Fruit fly (Drosophila melanogaster) ovary, adult (tissue): Measurements from ENCODE around the gene chrb.

Source experiments
- CG17801 ChIP-seq: fragments of 200-800 bp; optimal IDR thresholded peaks from 2 replicates; lab custom pipeline; 2019; ENCODE audit warnings: missing biosample characterization, mild to moderate bottlenecking, missing genetic modification characterization, moderate library complexity; ENCODE audit not compliant: partially characterized antibody

The chrb gene

DNA sequence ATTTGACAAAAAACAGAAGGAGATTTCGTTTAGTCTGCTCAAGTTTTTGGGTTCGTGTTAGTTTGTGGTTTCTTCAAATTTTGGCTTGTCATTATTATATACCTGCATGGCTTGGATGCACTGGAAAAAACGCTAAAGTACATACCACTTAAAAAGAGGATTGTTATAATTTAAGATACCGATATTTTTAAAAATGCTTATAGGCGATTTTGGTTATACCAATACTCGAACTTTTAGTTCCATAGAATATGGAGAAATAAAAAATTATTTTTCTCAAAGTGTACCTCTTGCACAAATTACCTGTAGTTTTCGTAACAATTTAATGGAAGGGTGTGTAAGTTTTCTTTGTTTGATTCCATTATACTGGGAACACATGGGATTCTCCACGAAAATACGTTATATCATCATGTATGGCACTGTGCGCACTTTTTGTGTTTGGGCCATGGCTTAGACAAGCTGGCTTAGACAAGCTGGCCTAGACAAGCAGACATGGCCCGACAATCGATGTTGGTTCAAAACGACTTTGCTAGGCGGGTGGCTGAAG lies 21.9 kb upstream of the chrb start, which contains the start of gene Fum3:
Fum3 (minus strand) TSS at position 494 of the 544 bp plus-strand sequence.
- TF ChIP-seq CG17801 (GFP tag; lab: Kevin White, UChicago) = no peak

DNA sequence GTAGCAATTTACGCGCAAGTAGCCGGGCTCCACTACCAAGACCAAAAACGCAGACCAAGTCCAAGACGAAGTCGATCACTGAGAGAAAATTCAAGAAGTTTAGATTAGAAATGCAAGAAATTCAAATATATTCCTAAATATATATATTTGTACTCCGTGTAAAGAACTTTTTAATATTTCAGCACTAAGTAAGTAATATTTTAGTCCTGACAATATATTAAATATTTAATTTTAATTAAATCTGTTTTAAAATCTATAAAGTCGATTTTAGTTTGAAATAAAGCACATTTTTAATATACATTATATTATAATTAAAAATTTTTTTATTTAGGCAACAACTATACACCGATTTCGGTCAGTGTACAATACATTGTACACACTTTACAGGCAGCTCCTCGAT lies 20.4 kb upstream of the chrb start:
- no peak for TF ChIP-seq CG17801 (GFP tag; lab: Kevin White, UChicago)

DNA sequence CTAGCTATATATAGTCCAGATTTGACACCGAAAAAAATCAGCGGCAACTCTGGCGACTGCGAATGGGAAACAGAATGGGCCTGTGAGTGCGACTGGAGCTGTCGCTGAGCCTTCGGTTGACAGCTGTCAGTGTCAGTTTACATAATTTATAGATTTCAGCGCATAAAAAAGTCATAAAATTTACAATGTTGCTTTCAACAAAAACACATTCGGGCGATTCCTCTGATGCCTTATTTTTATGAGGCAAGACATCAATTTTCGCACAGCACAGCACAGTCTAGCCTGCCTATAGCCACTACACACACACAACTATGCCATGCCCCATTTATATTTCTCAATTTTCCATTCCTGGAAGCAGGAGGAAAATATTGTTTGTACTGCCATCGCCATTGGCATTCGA lies 15.0 kb upstream of the chrb start:
- no peak for TF ChIP-seq CG17801 (GFP tag; lab: Kevin White, UChicago)

DNA sequence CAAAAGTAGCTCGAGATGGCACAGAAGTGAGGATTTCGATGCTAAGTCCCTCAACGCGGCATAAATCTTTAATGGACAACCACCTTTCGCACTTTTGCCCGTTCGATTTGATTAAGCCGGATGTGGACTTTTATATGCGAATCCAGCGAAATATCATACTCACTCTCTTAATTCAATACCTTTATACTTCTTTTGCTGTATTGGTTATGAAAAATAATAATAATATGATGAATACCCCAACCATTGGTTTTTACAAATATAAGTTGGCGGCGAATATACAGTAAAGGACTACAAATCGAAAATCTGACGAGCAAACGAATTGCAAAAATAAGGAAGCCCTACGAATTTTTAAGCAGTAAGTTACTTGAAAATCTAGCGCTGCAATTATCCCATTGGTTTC lies 14.4 kb upstream of the chrb start, which contains the start of gene Vha16-3:
Vha16-3 (plus strand) TSS at position 301 of the 400 bp plus-strand sequence.
- TF ChIP-seq CG17801 (GFP tag; lab: Kevin White, UChicago) = no peak

DNA sequence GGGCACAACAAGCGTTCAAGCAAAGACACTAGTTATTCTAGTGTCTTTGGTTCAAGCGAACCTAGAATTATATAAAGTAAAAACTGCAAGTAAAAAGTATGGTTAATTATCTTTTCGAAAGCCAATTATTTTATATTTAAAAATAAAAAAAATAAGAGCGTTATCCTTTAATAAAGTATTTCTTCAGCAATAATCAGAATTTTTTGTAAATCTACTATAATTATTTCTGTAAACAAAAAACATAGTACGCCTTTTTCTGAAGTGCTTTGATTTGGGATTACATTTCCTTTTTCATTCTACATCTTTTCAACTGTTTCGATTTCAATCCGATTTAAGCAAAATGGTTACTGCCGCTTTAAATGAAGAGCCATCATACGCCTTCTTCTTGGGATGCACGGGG lies 12.7 kb upstream of the chrb start, which contains the start of gene Vha16-2:
Vha16-2 (plus strand) TSS at position 301 of the 400 bp plus-strand sequence.
- no peak for TF ChIP-seq CG17801 (GFP tag; lab: Kevin White, UChicago)

DNA sequence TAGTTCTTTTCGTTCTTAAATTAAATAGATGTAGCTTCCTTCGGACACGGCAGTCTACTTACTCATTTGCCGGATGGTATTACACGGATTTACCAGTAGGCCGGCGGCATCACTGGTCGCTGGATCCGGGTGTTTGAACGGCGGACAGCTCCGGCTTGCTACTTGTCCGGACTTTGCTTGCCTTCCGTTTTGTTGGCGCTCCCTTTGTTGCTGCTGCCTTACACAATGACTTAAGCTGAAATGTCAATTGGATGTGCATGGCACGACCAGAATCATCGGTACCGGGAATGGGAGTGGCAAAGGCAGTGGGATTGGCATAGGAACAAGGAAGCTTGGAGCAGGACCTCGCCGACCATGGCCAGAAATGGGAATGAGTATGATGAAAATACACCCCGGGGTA lies 7.0 kb upstream of the chrb start:
- no peak for TF ChIP-seq CG17801 (GFP tag; lab: Kevin White, UChicago)

DNA sequence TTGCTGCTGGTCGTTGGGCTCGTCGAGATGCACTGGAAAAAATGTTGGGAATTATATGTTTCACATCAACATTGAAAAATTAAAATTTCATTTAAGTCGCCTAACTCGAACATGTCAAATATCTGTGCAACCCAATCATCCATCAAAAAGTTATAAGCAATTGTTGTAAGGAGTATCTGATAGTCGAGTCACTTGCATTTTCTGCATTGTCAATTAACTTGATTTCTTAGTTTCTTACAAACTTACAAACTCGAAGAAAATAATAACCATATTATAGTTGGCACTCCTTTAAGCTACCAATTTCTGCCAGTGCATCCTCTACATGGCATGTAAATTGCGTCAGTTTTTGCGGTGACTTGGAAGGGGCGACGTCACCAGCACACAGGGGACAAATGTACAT lies 4.2 kb upstream of the chrb start:
- TF ChIP-seq CG17801 (GFP tag; lab: Kevin White, UChicago) = no peak

DNA sequence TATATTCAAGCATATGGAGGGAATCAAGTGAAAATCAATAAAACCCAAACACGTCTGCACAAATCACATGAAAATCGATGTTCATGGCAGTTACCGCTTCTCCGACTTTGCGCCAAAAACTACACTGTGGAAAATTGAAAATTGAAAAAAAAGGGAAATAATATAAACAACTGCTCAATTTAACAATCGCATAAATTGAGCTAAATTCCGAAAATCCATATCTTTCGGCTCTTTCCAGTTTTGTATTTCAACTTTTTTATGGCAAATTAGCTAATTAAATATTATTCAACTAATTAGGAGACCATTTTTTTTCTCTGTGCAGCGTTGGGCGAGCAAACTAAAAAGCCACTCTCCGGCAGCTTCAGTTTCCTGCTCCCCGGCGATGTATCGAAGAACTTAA lies 2.9 kb upstream of the chrb start:
- TF ChIP-seq CG17801 (GFP tag; lab: Kevin White, UChicago) = no peak

DNA sequence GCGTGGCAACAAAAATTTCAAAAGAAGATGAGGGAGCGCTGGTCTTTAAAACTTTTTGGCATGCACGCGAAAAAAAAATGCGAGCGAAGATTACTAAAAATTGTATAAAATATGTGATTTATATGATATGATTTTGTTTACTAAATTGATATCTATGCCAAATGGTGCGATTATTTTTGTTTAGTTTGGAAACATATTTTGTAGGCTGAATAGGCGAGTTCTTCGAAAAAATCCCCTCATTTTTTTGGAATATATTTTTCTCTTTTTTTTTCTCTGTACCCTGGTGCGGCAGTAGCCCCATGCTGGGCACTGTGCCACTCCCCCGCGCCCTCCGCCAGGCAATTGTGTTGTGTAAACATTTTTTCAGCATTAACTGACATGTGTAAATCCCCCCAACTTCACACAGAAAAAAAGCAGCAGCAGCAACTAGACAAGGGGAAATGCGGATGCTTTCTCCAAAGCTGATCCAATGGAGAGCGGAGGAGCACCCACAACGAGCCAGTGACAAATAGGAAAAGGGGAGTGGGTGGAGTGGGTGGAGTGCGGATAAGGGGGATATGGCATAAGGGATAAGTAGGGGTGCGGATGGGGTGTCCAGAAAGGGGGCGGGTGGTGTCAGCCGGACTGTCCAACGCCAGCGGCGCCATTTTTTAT lies 1.3 kb upstream of the chrb start:
- TF ChIP-seq CG17801 (GFP tag; lab: Kevin White, UChicago) = no peak

DNA sequence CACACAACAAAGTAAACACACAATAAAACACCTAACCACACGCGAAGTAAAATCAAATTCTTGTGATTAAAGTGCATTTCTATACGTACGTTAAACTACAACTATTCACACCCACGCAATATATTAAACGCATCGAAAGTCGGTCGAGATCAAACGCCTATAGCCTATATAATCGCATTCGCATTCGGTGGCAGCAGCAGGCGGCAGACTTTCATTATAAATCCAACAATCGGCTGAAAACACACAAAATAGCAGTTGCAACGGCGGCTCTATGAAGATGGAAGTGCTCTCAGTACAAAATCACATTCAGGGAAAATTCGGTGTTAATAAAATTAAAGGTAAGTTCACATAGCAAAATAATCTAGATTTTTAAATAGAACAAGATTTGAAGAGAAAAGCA lies 914 bp downstream of the chrb start:
- TF ChIP-seq CG17801 (GFP tag; lab: Kevin White, UChicago) = no peak

DNA sequence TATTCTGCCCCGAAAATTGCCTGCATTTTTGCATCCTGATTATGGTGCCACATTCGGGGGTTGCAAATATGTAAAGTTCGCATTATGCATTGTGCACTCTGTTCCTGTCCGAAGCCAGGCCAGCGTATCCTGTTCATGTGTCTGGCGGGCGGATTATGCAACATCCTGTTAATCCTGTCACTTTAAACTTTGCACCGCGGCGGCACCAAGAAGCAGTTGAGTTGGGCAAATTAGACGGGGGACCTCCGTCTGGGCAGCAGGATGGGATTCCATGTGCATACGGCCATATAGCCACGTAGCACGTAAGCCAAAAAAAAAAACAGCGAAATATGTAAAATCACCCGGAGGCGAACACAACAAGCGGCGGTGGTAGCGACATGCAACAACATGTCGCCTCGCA lies 2.1 kb downstream of the chrb start:
- no peak for TF ChIP-seq CG17801 (GFP tag; lab: Kevin White, UChicago)

DNA sequence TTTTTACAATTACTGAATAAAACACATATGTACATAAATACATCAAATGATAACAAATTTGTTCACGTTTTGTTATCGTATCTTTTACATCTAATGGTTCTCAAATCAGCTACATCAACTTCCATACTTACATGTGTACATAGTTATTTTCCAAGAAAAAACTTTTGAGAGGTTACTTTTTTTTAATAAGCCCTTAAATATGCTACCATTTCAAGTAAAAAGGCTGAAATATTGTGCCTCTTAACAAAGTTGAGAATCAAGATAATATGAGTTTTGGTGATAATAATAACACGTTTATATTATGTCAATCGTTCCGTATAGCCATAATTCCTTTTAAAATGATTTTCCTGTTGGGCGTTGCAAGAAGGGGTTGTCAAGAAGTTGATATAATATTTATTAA lies 3.2 kb downstream of the chrb start:
- no peak for TF ChIP-seq CG17801 (GFP tag; lab: Kevin White, UChicago)

DNA sequence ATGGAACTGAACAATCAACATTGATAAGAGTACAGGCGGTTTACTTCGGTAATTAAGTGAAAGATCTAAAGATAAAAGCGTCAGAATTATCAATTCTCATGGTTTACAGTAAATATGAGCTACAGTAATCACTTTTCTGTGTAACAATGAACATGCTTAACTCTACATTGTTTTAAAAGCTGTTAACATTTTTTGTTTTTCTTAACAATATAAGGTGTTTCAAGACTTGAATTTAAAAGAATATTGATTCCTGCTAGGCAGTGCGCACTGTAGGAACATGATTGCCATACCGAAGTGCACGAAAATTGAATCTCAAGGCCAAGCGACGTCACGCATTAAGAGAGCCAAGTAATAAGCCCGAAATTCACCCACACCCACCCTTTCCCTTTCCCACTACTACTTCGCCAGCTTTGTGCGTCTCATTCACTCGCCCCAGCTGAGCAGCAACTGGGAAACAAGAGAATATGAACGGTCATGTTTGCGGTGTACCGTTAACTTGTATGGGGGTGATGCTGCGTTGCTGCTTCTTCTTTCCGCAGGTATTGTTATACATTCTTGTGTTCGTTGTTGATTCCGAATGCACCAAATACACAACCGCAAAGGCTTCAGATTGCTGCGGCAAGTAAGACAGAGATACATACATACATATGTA lies 4.0 kb downstream of the chrb start:
- peak; percentile 82 for TF ChIP-seq CG17801 (GFP tag; lab: Kevin White, UChicago)

DNA sequence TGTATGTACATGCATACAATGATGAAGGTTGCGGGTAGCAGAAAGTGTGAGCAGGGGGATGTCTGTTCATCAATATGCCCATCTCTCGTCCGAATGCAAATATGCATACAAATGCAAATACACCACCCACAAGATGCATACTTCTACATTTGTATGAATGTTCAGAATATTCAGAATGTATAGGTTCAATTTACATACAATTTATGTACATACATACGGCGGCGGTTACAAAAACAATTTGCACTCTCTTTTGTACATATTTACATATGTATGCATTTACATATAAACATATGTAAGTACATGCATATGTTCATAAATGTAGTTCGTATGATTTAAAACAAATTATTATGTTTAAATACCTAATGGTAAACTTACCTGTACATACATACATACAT lies 4.5 kb downstream of the chrb start:
- TF ChIP-seq CG17801 (GFP tag; lab: Kevin White, UChicago) = no peak

DNA sequence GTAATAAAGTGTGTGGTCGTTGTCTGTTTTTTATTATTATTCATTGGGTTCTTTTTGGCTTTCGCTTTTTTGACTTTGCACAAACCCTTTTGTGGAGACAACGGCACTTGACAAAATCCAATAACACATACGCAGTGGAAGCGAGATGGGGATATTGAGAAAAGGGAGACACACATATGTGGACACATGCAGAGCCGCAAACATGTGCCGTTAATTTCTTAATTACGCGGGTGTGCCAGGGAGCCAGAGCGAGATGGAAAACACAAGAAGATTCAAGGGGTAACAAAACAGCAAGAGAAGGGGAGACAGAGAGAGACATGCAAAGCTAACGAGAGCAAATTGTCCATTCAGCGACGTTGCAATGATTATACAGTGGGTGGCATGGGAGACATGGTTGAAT lies 5.1 kb downstream of the chrb start:
- TF ChIP-seq CG17801 (GFP tag; lab: Kevin White, UChicago) = no peak
